Fruit fly (Drosophila melanogaster) whole organism, wandering third instar larva: ENCODE measurements around the gene dpr14.

Source experiments
- Abd-B ChIP-seq: fragments of >200 bp; optimal IDR thresholded peaks from 2 replicates; lab custom pipeline; 2017; ENCODE audit warnings: missing biosample characterization, missing genetic modification characterization
- CG32264 ChIP-seq: fragments of 200-800 bp; sonication (Bioruptor generic); optimal IDR thresholded peaks from 2 replicates; lab custom pipeline; 2016; ENCODE audit warnings: missing biosample characterization, missing genetic modification characterization
- Dfd ChIP-seq: fragments of >200 bp; optimal IDR thresholded peaks from 2 replicates; lab custom pipeline; 2017; ENCODE audit warnings: missing biosample characterization, missing genetic modification characterization
- Hr78 ChIP-seq: fragments of >200 bp; optimal IDR thresholded peaks from 2 replicates; lab custom pipeline; 2017; ENCODE audit warnings: missing biosample characterization, missing genetic modification characterization
- Rel ChIP-seq, 2 experiments: fragments of 200-800 bp; sonication (Bioruptor generic) in 1 of 2; optimal IDR thresholded peaks; 2 replicates in 1 of 2; 3 replicates in 1 of 2; lab custom pipeline; 2016 to 2019; ENCODE audit warnings: mild to moderate bottlenecking in 2 of 2, missing biosample characterization in 2 of 2, missing genetic modification characterization in 2 of 2, moderate library complexity in 1 of 2
- dmrt93B ChIP-seq: fragments of 200-800 bp; sonication (Bioruptor generic); optimal IDR thresholded peaks from 2 replicates; lab custom pipeline; 2018; ENCODE audit warnings: missing biosample characterization, mild to moderate bottlenecking, missing genetic modification characterization
- foxo ChIP-seq, 2 experiments: fragments of 200-800 bp; sonication (Bioruptor generic); optimal IDR thresholded peaks; 2 replicates in 1 of 2; 3 replicates in 1 of 2; lab custom pipeline; 2016 to 2017; ENCODE audit warnings: missing biosample characterization in 2 of 2, missing genetic modification characterization in 2 of 2
- lola ChIP-seq: fragments of >200 bp; optimal IDR thresholded peaks from 2 replicates; lab custom pipeline; 2017; ENCODE audit warnings: missing biosample characterization, missing genetic modification characterization
- psq ChIP-seq: fragments of 200-800 bp; sonication (Bioruptor generic); optimal IDR thresholded peaks from 3 replicates; lab custom pipeline; 2017; ENCODE audit warnings: missing biosample characterization, mild to moderate bottlenecking, missing genetic modification characterization, moderate library complexity
- rgr ChIP-seq: fragments of 200-800 bp; sonication (Bioruptor generic); optimal IDR thresholded peaks from 3 replicates; lab custom pipeline; 2016; ENCODE audit warnings: missing biosample characterization, mild to moderate bottlenecking, missing genetic modification characterization
- usp ChIP-seq: fragments of >200 bp; optimal IDR thresholded peaks from 2 replicates; lab custom pipeline; 2017; ENCODE audit warnings: missing biosample characterization, missing genetic modification characterization

DNA sequence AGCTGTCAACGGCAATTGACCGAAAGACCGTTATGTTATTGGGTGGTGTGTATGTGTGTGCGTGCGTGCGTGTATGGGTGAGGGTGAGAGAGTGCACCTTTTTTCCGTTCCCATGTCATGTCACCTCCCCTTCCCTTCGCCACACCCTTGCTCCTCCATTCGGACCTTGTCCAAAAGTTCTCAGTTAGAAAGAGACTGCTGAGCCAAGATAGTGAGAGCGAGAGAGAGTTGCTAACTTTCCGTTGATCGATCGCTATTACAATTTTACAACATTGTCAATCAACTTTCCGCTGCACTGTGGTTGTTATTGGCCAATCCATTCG lies 30.4 kb upstream of the dpr14 start:
- TF ChIP-seq CG32264 (no peak), lola (GFP tag; lab: Kevin White, UChicago) (no peak), Abd-B (GFP tag; lab: Kevin White, UChicago) (no peak), psq (no peak), usp (no peak), Rel (GFP tag; optimal IDR thresholded peaks at IDR 0.05; lab: Kevin White, UChicago) (no peak), Rel (tag; optimal IDR thresholded peaks at IDR 0.05; lab: Kevin White, UChicago) (no peak), foxo (GFP tag; optimal IDR thresholded peaks at IDR 0.05; lab: Kevin White, UChicago) (no peak), Dfd (no peak), Hr78 (GFP tag; lab: Kevin White, UChicago) (no peak), rgr (GFP tag; lab: Kevin White, UChicago) (no peak), dmrt93B (GFP tag; lab: Kevin White, UChicago) (no peak)
